Fruit fly (Drosophila melanogaster) whole organism, pupa: ENCODE results near the gene CG12811.

ENCODE experiments used
- CG10348 ChIP-seq: fragments of 200-800 bp; sonication (Bioruptor generic); IDR thresholded peaks from 2 replicates; pipeline ENCODE4 v1.3.6; 2022; ENCODE audit warnings: missing biosample characterization, missing genetic modification characterization
- CG12605 ChIP-seq: fragments of 200-800 bp; sonication (Bioruptor generic); IDR thresholded peaks from 2 replicates; pipeline ENCODE4 v1.3.6; 2022; ENCODE audit warnings: missing biosample characterization, missing genetic modification characterization
- CG13204 ChIP-seq: fragments of 200-800 bp; sonication (Bioruptor generic); optimal IDR thresholded peaks from 2 replicates; lab custom pipeline; 2018; ENCODE audit warnings: missing biosample characterization, mild to moderate bottlenecking, missing genetic modification characterization, moderate library complexity
- CG14655 ChIP-seq: fragments of 200-800 bp; sonication (Bioruptor generic); optimal IDR thresholded peaks from 3 replicates; lab custom pipeline; 2017; ENCODE audit warnings: mild to moderate bottlenecking, missing biosample characterization, missing genetic modification reagents, missing genetic modification characterization
- CG15710 ChIP-seq: fragments of 200-800 bp; sonication (Bioruptor generic); optimal IDR thresholded peaks from 2 replicates; lab custom pipeline; 2018; ENCODE audit warnings: missing biosample characterization, mild to moderate bottlenecking, missing genetic modification characterization, moderate library complexity
- CG17806 ChIP-seq: fragments of 200-800 bp; sonication (Bioruptor generic); optimal IDR thresholded peaks from 2 replicates; lab custom pipeline; 2018; ENCODE audit warnings: missing biosample characterization, mild to moderate bottlenecking, missing genetic modification characterization, moderate library complexity
- CG32121 ChIP-seq: fragments of 200-800 bp; sonication (Bioruptor generic); IDR thresholded peaks from 2 replicates; pipeline ENCODE4 v1.3.6; 2022; ENCODE audit warnings: missing biosample characterization, missing genetic modification characterization
- CG34367 ChIP-seq: fragments of 200-800 bp; sonication (Bioruptor generic); optimal IDR thresholded peaks from 2 replicates; lab custom pipeline; 2018; ENCODE audit warnings: missing biosample characterization, mild to moderate bottlenecking, missing genetic modification characterization
- CG4496 ChIP-seq: fragments of 200-800 bp; sonication (Bioruptor generic); IDR thresholded peaks from 3 replicates; pipeline ENCODE4 v1.3.6; 2022; ENCODE audit warnings: missing biosample characterization, missing genetic modification characterization
- CG8159 ChIP-seq: fragments of 200-800 bp; sonication (Bioruptor generic); optimal IDR thresholded peaks from 3 replicates; lab custom pipeline; 2018; ENCODE audit warnings: missing biosample characterization, mild to moderate bottlenecking, missing genetic modification characterization, moderate library complexity
- CG8301 ChIP-seq: fragments of 200-800 bp; sonication (Bioruptor generic); optimal IDR thresholded peaks from 2 replicates; lab custom pipeline; 2018; ENCODE audit warnings: missing biosample characterization, mild to moderate bottlenecking, missing genetic modification characterization
- CG9948 ChIP-seq: fragments of 200-800 bp; sonication (Bioruptor generic); optimal IDR thresholded peaks from 2 replicates; lab custom pipeline; 2018; ENCODE audit warnings: missing biosample characterization, mild to moderate bottlenecking, missing genetic modification characterization, moderate library complexity
- D1 ChIP-seq: fragments of 200-800 bp; sonication (Bioruptor generic); optimal IDR thresholded peaks from 2 replicates; lab custom pipeline; 2018; ENCODE audit warnings: missing biosample characterization, mild to moderate bottlenecking, missing genetic modification characterization, moderate library complexity
- EcR ChIP-seq: fragments of 200-800 bp; sonication (Bioruptor generic); optimal IDR thresholded peaks from 3 replicates; lab custom pipeline; 2019; ENCODE audit warnings: missing biosample characterization, missing genetic modification characterization, mild to moderate bottlenecking, moderate library complexity, missing genetic modification reagents
- Ets98B ChIP-seq: fragments of 200-800 bp; sonication (Bioruptor generic); IDR thresholded peaks from 2 replicates; pipeline ENCODE4 v1.3.6; 2022; ENCODE audit warnings: missing biosample characterization, missing genetic modification characterization
- Pif1A ChIP-seq: fragments of 200-800 bp; sonication (Bioruptor generic); optimal IDR thresholded peaks from 3 replicates; lab custom pipeline; 2016; ENCODE audit warnings: missing biosample characterization, missing genetic modification characterization
- Pif1B ChIP-seq: fragments of 200-800 bp; sonication (Bioruptor generic); optimal IDR thresholded peaks from 3 replicates; lab custom pipeline; 2016; ENCODE audit warnings: missing biosample characterization, missing genetic modification characterization
- Snoo ChIP-seq: fragments of 200-800 bp; sonication (Bioruptor generic); optimal IDR thresholded peaks from 3 replicates; lab custom pipeline; 2017; ENCODE audit warnings: missing biosample characterization, mild to moderate bottlenecking, missing genetic modification characterization, inconsistent platforms
- fd96Ca ChIP-seq: fragments of 200-800 bp; sonication (Bioruptor generic); IDR thresholded peaks from 3 replicates; pipeline ENCODE4 v1.3.6; 2022; ENCODE audit warnings: missing biosample characterization, missing genetic modification characterization
- gl ChIP-seq: fragments of 200-800 bp; sonication (Bioruptor generic); optimal IDR thresholded peaks from 2 replicates; lab custom pipeline; 2018; ENCODE audit warnings: missing biosample characterization, mild to moderate bottlenecking, missing genetic modification characterization
- rn ChIP-seq: fragments of 200-800 bp; sonication (Bioruptor generic); IDR thresholded peaks from 2 replicates; pipeline ENCODE4 v1.3.6; 2022; ENCODE audit warnings: missing biosample characterization, missing genetic modification characterization

The CG12811 gene

dm6 chr3R:10091513-10091912 is 42.9 kb upstream of the CG12811 start:
- no peak for TF ChIP-seq D1 (tag; lab: Kevin White, UChicago)
- TF ChIP-seq CG4496 (GFP tag; lab: Robert Waterston, UW) = no peak
- no peak for TF ChIP-seq EcR (GFP tag; lab: Kevin White, UChicago)
- TF ChIP-seq Pif1A (GFP tag; lab: Kevin White, UChicago) = no peak
- TF ChIP-seq CG13204 (GFP tag; lab: Kevin White, UChicago) = no peak
- TF ChIP-seq CG12605 (GFP tag; lab: Robert Waterston, UW) = no peak
- TF ChIP-seq CG8159 (tag; lab: Kevin White, UChicago) = no peak
- no peak for TF ChIP-seq fd96Ca (GFP tag; lab: Robert Waterston, UW)
- no peak for TF ChIP-seq Ets98B (GFP tag; lab: Robert Waterston, UW)
- TF ChIP-seq CG34367 (tag; lab: Kevin White, UChicago) = no peak
- no peak for TF ChIP-seq gl (tag; lab: Kevin White, UChicago)
- no peak for TF ChIP-seq CG10348 (GFP tag; lab: Robert Waterston, UW)
- no peak for TF ChIP-seq Pif1B (GFP tag; lab: Kevin White, UChicago)
- TF ChIP-seq CG8301 = no peak
- TF ChIP-seq CG14655 = no peak
- TF ChIP-seq CG32121 (GFP tag; lab: Robert Waterston, UW) = no peak
- no peak for TF ChIP-seq CG9948 (tag; lab: Kevin White, UChicago)
- TF ChIP-seq, all 21 proteins: peak for 0

dm6 chr3R:10090906-10091305 is 42.3 kb upstream of the CG12811 start:
- peak; percentile 31; the same call in 1 of the 3 replicates for TF ChIP-seq CG4496 (GFP tag; lab: Robert Waterston, UW)
- TF ChIP-seq gl (tag; lab: Kevin White, UChicago) = no peak
- TF ChIP-seq, all 21 proteins: peak for 1

dm6 chr3R:10089171-10089664 is 40.6 kb upstream of the CG12811 start:
- TF ChIP-seq CG9948 (tag; lab: Kevin White, UChicago) = no peak
- peak; percentile 54; the same call in 1 of the 3 replicates for TF ChIP-seq CG4496 (GFP tag; lab: Robert Waterston, UW)
- peak; percentile 23 for TF ChIP-seq Pif1B (GFP tag; lab: Kevin White, UChicago)
- peak; percentile 84 for TF ChIP-seq EcR (GFP tag; lab: Kevin White, UChicago)
- TF ChIP-seq Pif1A (GFP tag; lab: Kevin White, UChicago) = no peak
- peak; percentile 35; the same call in 1 of the 2 replicates for TF ChIP-seq Ets98B (GFP tag; lab: Robert Waterston, UW)
- no peak for TF ChIP-seq CG32121 (GFP tag; lab: Robert Waterston, UW)
- TF ChIP-seq Snoo (tag; lab: Kevin White, UChicago) = peak; percentile 17
- TF ChIP-seq CG8159 (tag; lab: Kevin White, UChicago) = no peak

- TF ChIP-seq fd96Ca (GFP tag; lab: Robert Waterston, UW) = peak; percentile 93
- TF ChIP-seq CG17806 = peak; percentile 91
- peak; percentile 81 for TF ChIP-seq Ets98B (GFP tag; lab: Robert Waterston, UW)
- peak; percentile 85 for TF ChIP-seq CG32121 (GFP tag; lab: Robert Waterston, UW)
- peak; percentile 89 for TF ChIP-seq CG34367 (tag; lab: Kevin White, UChicago)
- peak; percentile 90 for TF ChIP-seq Pif1B (GFP tag; lab: Kevin White, UChicago)
- TF ChIP-seq CG9948 (tag; lab: Kevin White, UChicago) = peak; percentile 91
- peak; percentile 93 for TF ChIP-seq CG4496 (GFP tag; lab: Robert Waterston, UW)
- TF ChIP-seq rn = peak; percentile 90
- TF ChIP-seq CG8301 = peak; percentile 78
- TF ChIP-seq CG8159 (tag; lab: Kevin White, UChicago) = peak; percentile 89
- TF ChIP-seq Pif1A (GFP tag; lab: Kevin White, UChicago) = peak; percentile 96
- TF ChIP-seq D1 (tag; lab: Kevin White, UChicago) = peak; percentile 88
- peak; percentile 41; the same call in 1 of the 2 replicates for TF ChIP-seq CG10348 (GFP tag; lab: Robert Waterston, UW)
- peak; percentile 70 for TF ChIP-seq Snoo (tag; lab: Kevin White, UChicago)
- peak; percentile 92 for TF ChIP-seq EcR (GFP tag; lab: Kevin White, UChicago)
- peak; percentile 83 for TF ChIP-seq CG14655
- TF ChIP-seq CG15710 (tag; lab: Kevin White, UChicago) = peak; percentile 89
- TF ChIP-seq gl (tag; lab: Kevin White, UChicago) = peak; percentile 80
- TF ChIP-seq CG13204 (GFP tag; lab: Kevin White, UChicago) = peak; percentile 65
- peak; percentile 77 for TF ChIP-seq CG12605 (GFP tag; lab: Robert Waterston, UW)
Measured at dm6 chr3R:10087206-10087927, 38.8 kb upstream of the CG12811 start.

dm6 chr3R:10086683-10087082 is 38.1 kb upstream of the CG12811 start:
- TF ChIP-seq gl (tag; lab: Kevin White, UChicago) (no peak), EcR (GFP tag; lab: Kevin White, UChicago) (no peak), Pif1A (GFP tag; lab: Kevin White, UChicago) (no peak), CG9948 (tag; lab: Kevin White, UChicago) (peak; percentile 2)
- TF ChIP-seq, all 21 proteins: peak for 1

dm6 chr3R:10086222-10086621 is 37.6 kb upstream of the CG12811 start:
- TF ChIP-seq CG14655 (no peak), Pif1A (GFP tag; lab: Kevin White, UChicago) (no peak), CG13204 (GFP tag; lab: Kevin White, UChicago) (no peak), gl (tag; lab: Kevin White, UChicago) (no peak)
